Fruit fly (Drosophila melanogaster): ENCODE measurements around the gene Msp300.

The Msp300 gene

dm6 chr2L:5096761-5097160 lies 3.9 kb upstream of the Msp300 start (continued):
- TF ChIP-seq D19A (tag; optimal IDR thresholded peaks at IDR 0.05), result no peak
- no peak for TF ChIP-seq CG10979 (tag; optimal IDR thresholded peaks at IDR 0.05)
- TF ChIP-seq pnt (GFP tag; optimal IDR thresholded peaks at IDR 0.05), result no peak
- 0 out of 2 replicates have a peak, but pooled peaks have one; percentile 29 for TF ChIP-seq stc (GFP tag; IDR thresholded peaks at IDR 0.05)
- TF ChIP-seq Aef1 (GFP tag; IDR thresholded peaks at IDR 0.05), result no peak
- peak; percentile 2 for TF ChIP-seq CG17912 (GFP tag; optimal IDR thresholded peaks at IDR 0.05)
- no peak for TF ChIP-seq Sox100B (GFP tag; optimal IDR thresholded peaks at IDR 0.05)
- no peak for TF ChIP-seq CG17186 (GFP tag; optimal IDR thresholded peaks at IDR 0.05)
- no peak for TF ChIP-seq CG1832 (GFP tag; optimal IDR thresholded peaks at IDR 0.05)
- peak; percentile 89 for TF ChIP-seq CG32767 (GFP tag; IDR thresholded peaks at IDR 0.05)
- TF ChIP-seq shn (GFP tag; optimal IDR thresholded peaks at IDR 0.05), result no peak
- no peak for TF ChIP-seq Doc2 (GFP tag; IDR thresholded peaks at IDR 0.05)
- no peak for TF ChIP-seq Taf1 (GFP tag; IDR thresholded peaks at IDR 0.05)
- no peak for TF ChIP-seq Rx (GFP tag; IDR thresholded peaks at IDR 0.05)
- TF ChIP-seq corto (GFP tag; optimal IDR thresholded peaks at IDR 0.05), result no peak
- TF ChIP-seq CG8944 (GFP tag; optimal IDR thresholded peaks at IDR 0.05), result no peak
- peak; percentile 82 for TF ChIP-seq CG15514 (GFP tag; optimal IDR thresholded peaks at IDR 0.05)
- no peak for TF ChIP-seq CG16813 (GFP tag; IDR thresholded peaks at IDR 0.05; ENCODE audit: partially characterized antibody)
- TF ChIP-seq hbn (GFP tag; IDR thresholded peaks at IDR 0.05; ENCODE audit: partially characterized antibody), result no peak
- no peak for TF ChIP-seq bab2 (GFP tag; optimal IDR thresholded peaks at IDR 0.05)
- TF ChIP-seq eyg (GFP tag; optimal IDR thresholded peaks at IDR 0.05), result no peak
- no peak for TF ChIP-seq CG12155 (GFP tag; optimal IDR thresholded peaks at IDR 0.05)
- no peak for TF ChIP-seq Mes4 (GFP tag; optimal IDR thresholded peaks at IDR 0.05)
- TF ChIP-seq CG6683 (GFP tag; optimal IDR thresholded peaks at IDR 0.05), result peak; percentile 27
- no peak for TF ChIP-seq CG11560 (tag; IDR thresholded peaks at IDR 0.05)
- TF ChIP-seq onecut (GFP tag; IDR thresholded peaks at IDR 0.05), result peak; percentile 98
- peak; percentile 55 for TF ChIP-seq scrt (GFP tag; optimal IDR thresholded peaks at IDR 0.05)
- no peak for TF ChIP-seq CG2116 (GFP tag; optimal IDR thresholded peaks at IDR 0.05)
- no peak for TF ChIP-seq usp (GFP tag; optimal IDR thresholded peaks at IDR 0.05)
- no peak for TF ChIP-seq Ravus (GFP tag; IDR thresholded peaks at IDR 0.05)
- TF ChIP-seq pum (GFP tag; optimal IDR thresholded peaks at IDR 0.05), result no peak
- no peak for TF ChIP-seq rib (GFP tag; IDR thresholded peaks at IDR 0.05)
- TF ChIP-seq en (GFP tag; optimal IDR thresholded peaks at IDR 0.05), result no peak
- no peak for TF ChIP-seq CG15601 (tag; optimal IDR thresholded peaks at IDR 0.05)
- no peak for TF ChIP-seq grn (GFP tag; optimal IDR thresholded peaks at IDR 0.05)
- TF ChIP-seq ac (GFP tag; optimal IDR thresholded peaks at IDR 0.05), result peak; percentile 16
- TF ChIP-seq CG7928 (GFP tag; optimal IDR thresholded peaks at IDR 0.05), result no peak
- no peak for TF ChIP-seq CG6175 (GFP tag; IDR thresholded peaks at IDR 0.05)
- no peak for TF ChIP-seq run (tag; optimal IDR thresholded peaks at IDR 0.05)
- TF ChIP-seq Scr (GFP tag; IDR thresholded peaks at IDR 0.05; ENCODE audit: partially characterized antibody), result no peak
- TF ChIP-seq salm (tag; optimal IDR thresholded peaks at IDR 0.05), result no peak
- TF ChIP-seq esg (GFP tag; conservative IDR thresholded peaks at IDR 0.05), result no peak
- 0 out of 2 replicates have a peak, but pooled peaks have one; percentile 41 for TF ChIP-seq CG16779 (GFP tag; IDR thresholded peaks at IDR 0.05)
- TF ChIP-seq ato (GFP tag; IDR thresholded peaks at IDR 0.05; ENCODE audit: partially characterized antibody), result no peak
- no peak for TF ChIP-seq Gug (GFP tag; IDR thresholded peaks at IDR 0.05)
- TF ChIP-seq MBD-R2 (GFP tag; IDR thresholded peaks at IDR 0.05), result no peak
- TF ChIP-seq CG9876 (GFP tag; optimal IDR thresholded peaks at IDR 0.05), result no peak
- peak; percentile 36 for TF ChIP-seq CG12219 (GFP tag; optimal IDR thresholded peaks at IDR 0.05)
- TF ChIP-seq CG9727 (GFP tag; optimal IDR thresholded peaks at IDR 0.05), result peak; percentile 9
- no peak for TF ChIP-seq ro (GFP tag; IDR thresholded peaks at IDR 0.05)
- no peak for TF ChIP-seq Elba2 (GFP tag; optimal IDR thresholded peaks at IDR 0.05)
- TF ChIP-seq Drgx (GFP tag; IDR thresholded peaks at IDR 0.05), result no peak

Measured in whole organism, embryonic.